Worm (Caenorhabditis elegans) whole organism, late embryonic: Measurements from ENCODE around the gene ula-1.

Source experiments
- C08G9.2 ChIP-seq: sonication (generic microtip); optimal IDR thresholded peaks from 2 replicates; lab custom pipeline; 2016; ENCODE audit warnings: mild to moderate bottlenecking, missing genetic modification characterization, moderate library complexity, missing compliant biosample characterization
- C38D4.7 ChIP-seq: fragments of 200-800 bp; sonication (Bioruptor generic); optimal IDR thresholded peaks from 2 replicates; lab custom pipeline; 2018; ENCODE audit warnings: mild to moderate bottlenecking, missing genetic modification characterization, moderate library complexity, missing compliant biosample characterization
- T23F11.4 ChIP-seq: fragments of 200-800 bp; sonication (Bioruptor generic); optimal IDR thresholded peaks from 2 replicates; lab custom pipeline; 2018; ENCODE audit warnings: mild to moderate bottlenecking, missing genetic modification characterization, missing compliant biosample characterization
- Y22D7AL.16 ChIP-seq: sonication (generic microtip); optimal IDR thresholded peaks from 2 replicates; lab custom pipeline; 2016; ENCODE audit warnings: missing genetic modification characterization, missing compliant biosample characterization
- ahr-1 ChIP-seq: sonication (generic microtip); optimal IDR thresholded peaks from 2 replicates; lab custom pipeline; 2016; ENCODE audit warnings: missing genetic modification characterization, missing compliant biosample characterization
- ceh-14 ChIP-seq: sonication (generic microtip); optimal IDR thresholded peaks from 2 replicates; lab custom pipeline; 2016; ENCODE audit warnings: missing genotype, missing genetic modification characterization, missing compliant biosample characterization
- ceh-18 ChIP-seq: sonication (generic microtip); optimal IDR thresholded peaks from 2 replicates; lab custom pipeline; 2016; ENCODE audit warnings: missing genetic modification characterization, missing compliant biosample characterization
- ceh-2 ChIP-seq: sonication (generic microtip); optimal IDR thresholded peaks from 2 replicates; lab custom pipeline; 2016; ENCODE audit warnings: missing genotype, missing genetic modification characterization, missing compliant biosample characterization
- ceh-22 ChIP-seq: sonication (generic microtip); optimal IDR thresholded peaks from 2 replicates; lab custom pipeline; 2017; ENCODE audit warnings: missing biosample characterization, missing genetic modification characterization
- ceh-30 ChIP-seq: fragments of 150-350 bp; optimal IDR thresholded peaks from 2 replicates; lab custom pipeline; 2014; ENCODE audit warnings: missing biosample characterization, missing genetic modification characterization
- ceh-31 ChIP-seq: sonication (generic microtip); optimal IDR thresholded peaks from 2 replicates; lab custom pipeline; 2016; ENCODE audit warnings: missing genetic modification characterization, missing compliant biosample characterization
- ceh-34 ChIP-seq: sonication (generic microtip); optimal IDR thresholded peaks from 2 replicates; lab custom pipeline; 2016; ENCODE audit warnings: mild to moderate bottlenecking, missing genetic modification characterization, missing compliant biosample characterization
- ceh-48 ChIP-seq: sonication (generic microtip); optimal IDR thresholded peaks from 2 replicates; lab custom pipeline; 2016; ENCODE audit warnings: missing genetic modification characterization, inconsistent platforms, missing compliant biosample characterization
- ceh-9 ChIP-seq: sonication (generic microtip); optimal IDR thresholded peaks from 2 replicates; lab custom pipeline; 2016; ENCODE audit warnings: mild to moderate bottlenecking, missing genetic modification characterization, inconsistent platforms, missing compliant biosample characterization
- dmd-4 ChIP-seq: sonication (generic microtip); optimal IDR thresholded peaks from 2 replicates; lab custom pipeline; 2016; ENCODE audit warnings: borderline replicate concordance, missing genetic modification characterization, missing compliant biosample characterization
- dve-1 ChIP-seq: sonication (generic microtip); optimal IDR thresholded peaks from 2 replicates; lab custom pipeline; 2017; ENCODE audit warnings: antibody characterized with exemption, mild to moderate bottlenecking, missing genetic modification characterization, missing compliant biosample characterization
- elt-4 ChIP-seq: sonication (generic microtip); optimal IDR thresholded peaks from 2 replicates; lab custom pipeline; 2016; ENCODE audit warnings: missing genetic modification characterization, missing compliant biosample characterization
- ets-4 ChIP-seq: sonication (generic microtip); optimal IDR thresholded peaks from 2 replicates; lab custom pipeline; 2016; ENCODE audit warnings: missing genetic modification characterization, missing compliant biosample characterization
- fkh-10 ChIP-seq: fragments of 150-350 bp; optimal IDR thresholded peaks from 2 replicates; lab custom pipeline; 2014; ENCODE audit warnings: missing biosample characterization, missing genetic modification reagents, missing genetic modification characterization
- fkh-6 ChIP-seq: sonication (generic microtip); optimal IDR thresholded peaks from 2 replicates; lab custom pipeline; 2016; ENCODE audit warnings: missing genetic modification characterization, missing compliant biosample characterization
- hlh-13 ChIP-seq: fragments of 200-800 bp; sonication (Bioruptor generic); optimal IDR thresholded peaks from 2 replicates; lab custom pipeline; 2018; ENCODE audit warnings: mild to moderate bottlenecking, missing genetic modification characterization, missing compliant biosample characterization
- hlh-15 ChIP-seq: sonication (generic microtip); optimal IDR thresholded peaks from 2 replicates; lab custom pipeline; 2016; ENCODE audit warnings: missing genetic modification characterization, missing compliant biosample characterization
- hlh-8 ChIP-seq: sonication (generic microtip); optimal IDR thresholded peaks from 2 replicates; lab custom pipeline; 2016; ENCODE audit warnings: missing genotype, missing genetic modification characterization, missing compliant biosample characterization
- lim-6 ChIP-seq: sonication (generic microtip); optimal IDR thresholded peaks from 2 replicates; lab custom pipeline; 2016; ENCODE audit warnings: missing genetic modification characterization, missing compliant biosample characterization
- lin-11 ChIP-seq: fragments of 200-800 bp; sonication (Bioruptor generic); optimal IDR thresholded peaks from 2 replicates; lab custom pipeline; 2018; ENCODE audit warnings: mild to moderate bottlenecking, missing genetic modification characterization, missing compliant biosample characterization
- madf-2 ChIP-seq: sonication (generic microtip); optimal IDR thresholded peaks from 2 replicates; lab custom pipeline; 2017; ENCODE audit warnings: missing genetic modification characterization, missing compliant biosample characterization
- mec-3 ChIP-seq: sonication (generic microtip); optimal IDR thresholded peaks from 2 replicates; lab custom pipeline; 2016; ENCODE audit warnings: borderline replicate concordance, missing genetic modification characterization, missing compliant biosample characterization
- nfya-1 ChIP-seq: sonication (generic microtip); optimal IDR thresholded peaks from 2 replicates; lab custom pipeline; 2017; ENCODE audit warnings: missing genetic modification characterization, mild to moderate bottlenecking, missing compliant biosample characterization, antibody characterized with exemption, moderate library complexity
- nhr-11 ChIP-seq: fragments of 150-350 bp; optimal IDR thresholded peaks from 2 replicates; lab custom pipeline; 2014; ENCODE audit warnings: missing biosample characterization, missing genetic modification characterization
- npax-4 ChIP-seq: sonication (generic microtip); optimal IDR thresholded peaks from 2 replicates; lab custom pipeline; 2016; ENCODE audit warnings: missing genetic modification characterization, missing compliant biosample characterization
- pax-1 ChIP-seq: fragments of 150-350 bp; optimal IDR thresholded peaks from 2 replicates; lab custom pipeline; 2014; ENCODE audit warnings: missing biosample characterization, missing genetic modification characterization
- pha-4 ChIP-seq: fragments of 150-350 bp; optimal IDR thresholded peaks from 2 replicates; lab custom pipeline; 2018; ENCODE audit warnings: missing biosample characterization, missing genetic modification reagents, missing genetic modification characterization
- pqm-1 ChIP-seq: sonication (generic microtip); optimal IDR thresholded peaks from 2 replicates; lab custom pipeline; 2016; ENCODE audit warnings: missing genetic modification characterization, missing compliant biosample characterization
- pros-1 ChIP-seq: fragments of 150-350 bp; optimal IDR thresholded peaks from 2 replicates; lab custom pipeline; 2014; ENCODE audit warnings: missing biosample characterization, missing genetic modification reagents, missing genetic modification characterization
- rnt-1 ChIP-seq: sonication (generic microtip); optimal IDR thresholded peaks from 2 replicates; lab custom pipeline; 2016; ENCODE audit warnings: missing genetic modification characterization, missing compliant biosample characterization
- sdc-2 ChIP-seq: sonication (generic microtip); optimal IDR thresholded peaks from 2 replicates; lab custom pipeline; 2016; ENCODE audit warnings: missing genotype, missing genetic modification characterization, missing compliant biosample characterization
- sox-2 ChIP-seq: fragments of 200-800 bp; sonication (Bioruptor generic); IDR thresholded peaks from 2 replicates; pipeline ENCODE4 v1.3.6; 2022; ENCODE audit warnings: missing genetic modification reagents, missing genetic modification characterization, missing compliant biosample characterization
- syd-9 ChIP-seq: sonication (generic microtip); optimal IDR thresholded peaks from 2 replicates; lab custom pipeline; 2016; ENCODE audit warnings: mild to moderate bottlenecking, missing genetic modification characterization, moderate library complexity, missing compliant biosample characterization
- tbx-2 ChIP-seq: sonication (generic microtip); optimal IDR thresholded peaks from 2 replicates; lab custom pipeline; 2016; ENCODE audit warnings: missing genetic modification characterization, missing compliant biosample characterization
- tbx-7 ChIP-seq: sonication (generic microtip); optimal IDR thresholded peaks from 2 replicates; lab custom pipeline; 2016; ENCODE audit warnings: missing genotype, missing genetic modification characterization, missing compliant biosample characterization
- ttx-3 ChIP-seq: sonication (generic microtip); optimal IDR thresholded peaks from 2 replicates; lab custom pipeline; 2016; ENCODE audit warnings: missing genetic modification reagents, missing genetic modification characterization, missing compliant biosample characterization
- unc-42 ChIP-seq: sonication (generic microtip); optimal IDR thresholded peaks from 2 replicates; lab custom pipeline; 2016; ENCODE audit warnings: missing genotype, missing genetic modification characterization, missing compliant biosample characterization
- unc-55 ChIP-seq: sonication (generic microtip); optimal IDR thresholded peaks from 2 replicates; lab custom pipeline; 2017; ENCODE audit warnings: missing biosample characterization, missing genetic modification reagents, missing genetic modification characterization
- unc-86 ChIP-seq: sonication (generic microtip); optimal IDR thresholded peaks from 2 replicates; lab custom pipeline; 2016; ENCODE audit warnings: missing genetic modification characterization, missing compliant biosample characterization

Gene ula-1

ce11 chrIII:4920221-4920620 is at the start of gene ula-1:
ula-1 (minus strand) TSS chrIII:4920321.
- TF ChIP-seq ceh-2 (tag; lab: Kevin White, UChicago) (no peak), lim-6 (tag; lab: Kevin White, UChicago) (no peak), C38D4.7 (no peak)

- TF ChIP-seq ceh-9 (tag; lab: Kevin White, UChicago), result no peak
- no peak for TF ChIP-seq ceh-31
- no peak for TF ChIP-seq ceh-48 (tag; lab: Kevin White, UChicago)
- TF ChIP-seq hlh-13 (GFP tag; lab: Kevin White, UChicago), result no peak
- no peak for TF ChIP-seq dmd-4 (tag; lab: Kevin White, UChicago)
- no peak for TF ChIP-seq elt-4 (tag; lab: Kevin White, UChicago)
- no peak for TF ChIP-seq nfya-1 (tag; lab: Kevin White, UChicago)
- TF ChIP-seq ceh-34 (tag; lab: Kevin White, UChicago), result no peak
- no peak for TF ChIP-seq hlh-15
- TF ChIP-seq ceh-2 (tag; lab: Kevin White, UChicago), result no peak
- no peak for TF ChIP-seq fkh-6
Measured at ce11 chrIII:4968146-4968545, 48.0 kb upstream of the ula-1 start.

DNA sequence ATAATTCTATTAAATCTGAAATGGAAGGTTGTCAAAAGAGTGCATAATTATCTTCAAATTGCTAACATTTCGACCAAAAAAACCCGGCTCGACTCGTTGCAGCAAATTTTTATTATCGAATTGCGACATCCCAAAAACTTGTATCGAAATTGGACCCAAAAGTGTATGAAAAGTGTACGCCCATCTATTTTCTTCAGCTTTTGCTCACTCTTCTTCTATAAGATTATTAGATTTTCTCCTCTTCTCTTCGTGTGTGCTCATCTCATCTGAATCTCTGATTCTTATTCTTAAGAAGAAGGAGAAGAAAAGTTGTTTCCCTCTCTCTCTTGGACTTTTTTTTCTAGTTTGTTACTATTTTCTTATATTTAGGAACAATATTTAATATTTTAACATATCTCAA is 47.1 kb upstream of the ula-1 start:
- TF ChIP-seq ets-4 (tag; lab: Kevin White, UChicago) (no peak), unc-42 (tag; lab: Kevin White, UChicago) (peak; percentile 97), dmd-4 (tag; lab: Kevin White, UChicago) (no peak), dve-1 (tag; lab: Kevin White, UChicago) (no peak)

DNA sequence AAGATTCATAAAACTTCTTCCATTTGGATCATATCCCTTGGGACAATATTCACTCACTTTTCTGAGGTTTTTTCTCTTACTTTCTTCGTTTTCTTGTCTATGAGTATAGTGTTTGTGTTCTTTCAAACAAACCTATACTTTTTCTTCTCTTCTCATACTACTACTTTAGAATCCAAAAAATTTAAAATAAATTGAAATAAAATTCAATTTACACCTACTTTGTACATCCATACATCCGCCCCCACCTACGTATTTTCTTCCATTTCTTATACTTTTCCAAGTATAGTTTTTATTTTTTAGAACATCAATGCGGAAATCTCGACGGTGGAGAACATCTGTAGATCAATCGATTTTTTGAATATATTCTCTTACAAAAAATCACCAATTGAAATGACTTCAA is 45.1 kb upstream of the ula-1 start, which contains the start of gene nca-2:
nca-2 (plus strand) TSS at position 301 of the 400 bp plus-strand sequence.
- TF ChIP-seq hlh-8 (tag; lab: Kevin White, UChicago), result no peak
- no peak for TF ChIP-seq syd-9 (tag; lab: Kevin White, UChicago)
- TF ChIP-seq unc-55 (GFP tag; lab: Kevin White, UChicago), result no peak
- TF ChIP-seq ceh-30 (tag; lab: Kevin White, UChicago), result no peak
- TF ChIP-seq ceh-22 (tag; lab: Kevin White, UChicago), result no peak
- no peak for TF ChIP-seq fkh-10 (GFP tag; lab: Kevin White, UChicago)
- no peak for TF ChIP-seq mec-3 (tag; lab: Kevin White, UChicago)
- TF ChIP-seq ceh-31, result no peak
- TF ChIP-seq pqm-1 (tag; lab: Kevin White, UChicago), result no peak
- TF ChIP-seq pax-1, result no peak
- TF ChIP-seq tbx-2 (tag; lab: Kevin White, UChicago), result no peak
- no peak for TF ChIP-seq pros-1
- TF ChIP-seq ahr-1 (tag; lab: Kevin White, UChicago), result no peak
- TF ChIP-seq ttx-3 (tag; lab: Kevin White, UChicago), result no peak
- TF ChIP-seq pha-4 (tag; lab: Kevin White, UChicago), result no peak
- TF ChIP-seq npax-4, result no peak

ce11 chrIII:4962886-4963285 is 42.8 kb upstream of the ula-1 start, which contains the start of gene C27F2.9:
C27F2.9 (minus strand) TSS chrIII:4963044.
- peak; percentile 76 for TF ChIP-seq tbx-2 (tag; lab: Kevin White, UChicago)
- TF ChIP-seq ceh-30 (tag; lab: Kevin White, UChicago), result peak; percentile 24
- TF ChIP-seq ceh-2 (tag; lab: Kevin White, UChicago), result peak; percentile 1
- TF ChIP-seq rnt-1, result peak; percentile 19
- peak; percentile 77 for TF ChIP-seq ets-4 (tag; lab: Kevin White, UChicago)
- TF ChIP-seq ceh-34 (tag; lab: Kevin White, UChicago), result peak; percentile 51
- TF ChIP-seq nhr-11, result no peak
- no peak for TF ChIP-seq ceh-14 (tag; lab: Kevin White, UChicago)
- peak; percentile 44 for TF ChIP-seq tbx-7 (tag; lab: Kevin White, UChicago)
- peak; percentile 16 for TF ChIP-seq Y22D7AL.16 (tag; lab: Kevin White, UChicago)
- TF ChIP-seq unc-42 (tag; lab: Kevin White, UChicago), result peak; percentile 56
- peak; percentile 25 for TF ChIP-seq lin-11 (tag; lab: Kevin White, UChicago)
- TF ChIP-seq unc-55 (GFP tag; lab: Kevin White, UChicago), result peak; percentile 26
- no peak for TF ChIP-seq T23F11.4 (GFP tag; lab: Kevin White, UChicago)
- TF ChIP-seq ttx-3 (tag; lab: Kevin White, UChicago), result peak; percentile 36
- TF ChIP-seq madf-2, result peak; percentile 31
- TF ChIP-seq sdc-2 (tag; lab: Kevin White, UChicago), result peak; percentile 50
- TF ChIP-seq sox-2 (GFP tag; lab: Robert Waterston, UW), result peak; percentile 48
- TF ChIP-seq C08G9.2, result peak; percentile 4
- peak; percentile 1 for TF ChIP-seq npax-4
- peak; percentile 18 for TF ChIP-seq unc-86 (tag; lab: Kevin White, UChicago)
- peak; percentile 82 for TF ChIP-seq nfya-1 (tag; lab: Kevin White, UChicago)
- TF ChIP-seq ceh-18, result peak; percentile 76
- peak; percentile 23 for TF ChIP-seq dve-1 (tag; lab: Kevin White, UChicago)
- no peak for TF ChIP-seq elt-4 (tag; lab: Kevin White, UChicago)
- peak; percentile 73 for TF ChIP-seq ceh-31
